Worm (Caenorhabditis elegans): ENCODE measurements around the gene lron-13.

DNA sequence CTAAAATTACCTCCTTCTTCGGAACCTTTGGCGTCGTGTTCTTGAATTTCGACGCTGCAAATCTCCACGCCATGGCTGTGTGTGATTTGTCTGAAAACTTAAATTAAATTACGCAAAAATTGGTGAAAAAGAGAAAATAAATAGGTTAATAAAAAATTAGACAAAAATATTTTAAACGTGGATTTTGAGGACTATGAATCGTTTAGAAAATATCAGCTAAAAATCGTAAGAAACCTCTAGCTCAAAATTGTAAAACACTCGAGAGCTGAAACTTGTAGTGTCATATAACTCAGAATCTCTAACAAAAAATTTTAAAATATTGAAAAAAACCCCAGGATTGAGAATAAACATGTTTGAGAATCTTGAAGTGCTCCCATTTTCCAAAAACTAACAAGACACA, 3.2 kb upstream of the lron-13 start, which contains the start of gene pod-1:
- TF ChIP-seq cog-1 (tag; optimal IDR thresholded peaks at IDR 0.05) (no peak), ref-1 (GFP tag; conservative IDR thresholded peaks at IDR 0.05) (no peak), med-1 (GFP tag; optimal IDR thresholded peaks at IDR 0.05; ENCODE audit: insufficient read depth) (no peak), flt-1 (GFP tag; IDR thresholded peaks at IDR 0.05) (no peak), tab-1 (GFP tag; IDR thresholded peaks at IDR 0.05) (no peak), klf-2 (GFP tag; conservative IDR thresholded peaks at IDR 0.05) (no peak), ztf-29 (GFP tag; IDR thresholded peaks at IDR 0.05) (no peak)

All from whole organism, midembryonic.